Worm (Caenorhabditis elegans) whole organism, L1 larva: Measurements from ENCODE around the gene irg-2.

ENCODE experiments used
- C04F5.9 ChIP-seq: sonication (generic microtip); optimal IDR thresholded peaks from 2 replicates; lab custom pipeline; 2016; ENCODE audit warnings: missing genetic modification characterization, missing compliant biosample characterization
- C16A3.4 ChIP-seq: fragments of 150-350 bp; optimal IDR thresholded peaks from 2 replicates; lab custom pipeline; 2014; ENCODE audit warnings: missing biosample characterization, missing genetic modification characterization
- C34B4.2 ChIP-seq: sonication (generic microtip); optimal IDR thresholded peaks from 2 replicates; lab custom pipeline; 2017; ENCODE audit warnings: mild to moderate bottlenecking, missing genetic modification characterization, missing compliant biosample characterization
- F16B12.6 ChIP-seq: fragments of 150-350 bp; optimal IDR thresholded peaks from 2 replicates; lab custom pipeline; 2014; ENCODE audit warnings: missing biosample characterization, missing genetic modification characterization
- aha-1 ChIP-seq: fragments of 150-350 bp; optimal IDR thresholded peaks from 2 replicates; lab custom pipeline; 2014; ENCODE audit warnings: missing biosample characterization, missing genetic modification characterization
- ama-1 ChIP-seq: fragments of 150-350 bp; optimal IDR thresholded peaks from 2 replicates; lab custom pipeline; 2014
- ceh-8 ChIP-seq: fragments of 200-800 bp; sonication (Bioruptor generic); optimal IDR thresholded peaks from 2 replicates; lab custom pipeline; 2018; ENCODE audit warnings: mild to moderate bottlenecking, missing genetic modification characterization, moderate library complexity, missing compliant biosample characterization
- ceh-90 ChIP-seq: sonication (generic microtip); optimal IDR thresholded peaks from 2 replicates; lab custom pipeline; 2016; ENCODE audit warnings: missing genetic modification characterization, missing compliant biosample characterization
- dpl-1 ChIP-seq, 3 experiments: fragments of 150-350 bp in 2 of 3; sonication (generic microtip) in 1 of 3; optimal IDR thresholded peaks; 2 replicates each; lab custom pipeline; 2014 to 2017; ENCODE audit warnings: missing biosample characterization in 3 of 3, missing genetic modification characterization in 3 of 3, missing genetic modification reagents in 3 of 3
- efl-1 ChIP-seq, 4 experiments: fragments of 150-350 bp; optimal IDR thresholded peaks in 3 of 4; peaks in 1 of 4; 1 replicate in 1 of 4; 2 replicates in 3 of 4; lab custom pipeline; 2014; ENCODE audit warnings: missing biosample characterization in 2 of 4, missing genetic modification characterization in 2 of 4, missing genetic modification reagents in 2 of 4
- elt-3 ChIP-seq, 6 experiments: fragments of 150-350 bp in 1 of 6; sonication (generic microtip); optimal IDR thresholded peaks; 2 replicates each; lab custom pipeline; 2017 to 2018; ENCODE audit warnings: missing biosample characterization in 6 of 6, missing genetic modification characterization in 6 of 6, inconsistent platforms in 1 of 6
- fkh-8 ChIP-seq: sonication (generic microtip); optimal IDR thresholded peaks from 2 replicates; lab custom pipeline; 2016; ENCODE audit warnings: mild to moderate bottlenecking, missing genetic modification characterization, missing compliant biosample characterization
- grh-1 ChIP-seq: fragments of 200-800 bp; sonication (Bioruptor generic); IDR thresholded peaks from 2 replicates; pipeline ENCODE4 v1.3.6; 2022; ENCODE audit warnings: missing genetic modification reagents, missing genetic modification characterization, missing compliant biosample characterization
- hlh-4 ChIP-seq: sonication (generic microtip); optimal IDR thresholded peaks from 2 replicates; lab custom pipeline; 2016; ENCODE audit warnings: mild to moderate bottlenecking, missing genetic modification characterization, missing compliant biosample characterization
- hpl-2 ChIP-seq: fragments of 150-350 bp; optimal IDR thresholded peaks from 2 replicates; lab custom pipeline; 2014; ENCODE audit warnings: missing biosample characterization, missing genetic modification reagents, missing genetic modification characterization
- isw-1 ChIP-seq: fragments of 200-800 bp; sonication (Bioruptor generic); IDR thresholded peaks from 2 replicates; pipeline ENCODE4 v1.3.6; 2022; ENCODE audit warnings: missing genetic modification characterization, missing compliant biosample characterization
- lin-35 ChIP-seq, 2 experiments: fragments of 150-350 bp; optimal IDR thresholded peaks; 2 replicates each; lab custom pipeline; 2014; ENCODE audit warnings: missing biosample characterization in 2 of 2, missing genetic modification characterization in 2 of 2, missing genetic modification reagents in 2 of 2
- lir-3 ChIP-seq: sonication (generic microtip); optimal IDR thresholded peaks from 2 replicates; lab custom pipeline; 2016; ENCODE audit warnings: mild to moderate bottlenecking, missing genetic modification characterization, moderate library complexity, missing compliant biosample characterization; ENCODE audit not compliant: poor library complexity
- lsy-2 ChIP-seq, 2 experiments: fragments of 150-350 bp; optimal IDR thresholded peaks; 2 replicates each; lab custom pipeline; 2014; ENCODE audit warnings: missing biosample characterization in 2 of 2, missing genetic modification characterization in 2 of 2
- mef-2 ChIP-seq: fragments of 150-350 bp; optimal IDR thresholded peaks from 2 replicates; lab custom pipeline; 2014; ENCODE audit warnings: missing biosample characterization, missing genetic modification characterization
- nhr-20 ChIP-seq: sonication (generic microtip); optimal IDR thresholded peaks from 2 replicates; lab custom pipeline; 2016; ENCODE audit warnings: mild to moderate bottlenecking, missing genetic modification characterization, missing compliant biosample characterization
- nhr-237 ChIP-seq: fragments of 150-350 bp; optimal IDR thresholded peaks from 2 replicates; lab custom pipeline; 2014; ENCODE audit warnings: missing biosample characterization, missing genetic modification characterization
- nhr-47 ChIP-seq: sonication (generic microtip); optimal IDR thresholded peaks from 2 replicates; lab custom pipeline; 2016; ENCODE audit warnings: mild to moderate bottlenecking, missing genetic modification characterization, moderate library complexity, missing compliant biosample characterization
- nhr-71 ChIP-seq: sonication (generic microtip); optimal IDR thresholded peaks from 2 replicates; lab custom pipeline; 2016; ENCODE audit warnings: mild to moderate bottlenecking, missing genetic modification characterization, moderate library complexity, missing compliant biosample characterization
- nhr-85 ChIP-seq: sonication (generic microtip); peaks from one replicate; lab custom pipeline; 2016; ENCODE audit warnings: missing genetic modification characterization, inconsistent platforms, missing compliant biosample characterization
- nhr-90 ChIP-seq: sonication (generic microtip); optimal IDR thresholded peaks from 2 replicates; lab custom pipeline; 2016; ENCODE audit warnings: mild to moderate bottlenecking, missing genetic modification characterization, missing compliant biosample characterization; ENCODE audit not compliant: poor library complexity
- pag-3 ChIP-seq: sonication (generic microtip); optimal IDR thresholded peaks from 2 replicates; lab custom pipeline; 2017; ENCODE audit warnings: missing genetic modification characterization, mild to moderate bottlenecking, missing compliant biosample characterization, antibody characterized with exemption, borderline replicate concordance; ENCODE audit not compliant: insufficient read depth
- pax-3 ChIP-seq: fragments of 200-800 bp; sonication (Bioruptor generic); optimal IDR thresholded peaks from 2 replicates; lab custom pipeline; 2018; ENCODE audit warnings: mild to moderate bottlenecking, missing genetic modification characterization, moderate library complexity, missing compliant biosample characterization
- skn-1 ChIP-seq: fragments of 150-350 bp; optimal IDR thresholded peaks from 2 replicates; lab custom pipeline; 2014; ENCODE audit warnings: missing biosample characterization, missing genetic modification characterization
- sup-37 ChIP-seq: fragments of 200-800 bp; sonication (Bioruptor generic); optimal IDR thresholded peaks from 2 replicates; lab custom pipeline; 2018; ENCODE audit warnings: mild to moderate bottlenecking, missing genetic modification characterization, missing compliant biosample characterization
- tbx-2 ChIP-seq: sonication (generic microtip); optimal IDR thresholded peaks from 2 replicates; lab custom pipeline; 2016; ENCODE audit warnings: missing genetic modification characterization, missing compliant biosample characterization
- zag-1 ChIP-seq: fragments of 150-350 bp; optimal IDR thresholded peaks from 2 replicates; lab custom pipeline; 2014; ENCODE audit warnings: missing biosample characterization, missing genetic modification characterization
- zip-4 ChIP-seq: fragments of 200-800 bp; sonication (Bioruptor generic); optimal IDR thresholded peaks from 2 replicates; lab custom pipeline; 2018; ENCODE audit warnings: mild to moderate bottlenecking, missing genetic modification characterization, moderate library complexity, missing compliant biosample characterization
- ztf-11 ChIP-seq, 2 experiments: sonication (generic microtip); optimal IDR thresholded peaks; 2 replicates each; lab custom pipeline; 2016 to 2017; ENCODE audit warnings: missing genetic modification characterization in 2 of 2, missing biosample characterization in 1 of 2, missing compliant biosample characterization in 1 of 2
- ztf-4 ChIP-seq: fragments of 150-350 bp; optimal IDR thresholded peaks from 2 replicates; lab custom pipeline; 2014; ENCODE audit warnings: missing biosample characterization, missing genetic modification characterization

irg-2 gene

ce11 chrV:4041853-4042424 is at the start of gene irg-2, which contains the start of gene C49G7.10:
irg-2 (plus strand) TSS chrV:4042181.
C49G7.10 (minus strand) TSS chrV:4042021.
- TF ChIP-seq fkh-8 (tag; lab: Kevin White, UChicago) (peak; percentile 46), pag-3 (no peak), dpl-1 (GFP tag; optimal IDR thresholded peaks at IDR 0.05; lab: Kevin White, UChicago) (no peak), lsy-2 (tag; optimal IDR thresholded peaks at IDR 0.05; lab: Kevin White, UChicago) (peak in 1 of 2 experiments; percentile 35), lir-3 (tag; lab: Kevin White, UChicago) (no peak), zag-1 (peak; percentile 7), skn-1 (tag; lab: Kevin White, UChicago) (peak; percentile 20), C34B4.2 (tag; lab: Kevin White, UChicago) (no peak), F16B12.6 (tag; lab: Kevin White, UChicago) (no peak), efl-1 (optimal IDR thresholded peaks at IDR 0.05; lab: Kevin White, UChicago) (peak in 1 of 2 experiments; percentile 1), efl-1 (GFP tag; optimal IDR thresholded peaks at IDR 0.05 in 1 of 2; lab: Kevin White, UChicago) (peak; percentile 20 to 90), hpl-2 (GFP tag; lab: Kevin White, UChicago) (no peak), nhr-71 (tag; lab: Kevin White, UChicago) (peak; percentile 57), mef-2 (tag; lab: Kevin White, UChicago) (no peak), sup-37 (no peak), C16A3.4 (tag; lab: Kevin White, UChicago) (no peak), zip-4 (GFP tag; lab: Kevin White, UChicago) (peak; percentile 99), isw-1 (GFP tag; lab: Robert Waterston, UW) (0 out of 2 replicates have a peak, but pooled peaks have one; percentile 3), ztf-11 (tag; optimal IDR thresholded peaks at IDR 0.05; lab: Kevin White, UChicago) (no peak), nhr-237 (peak; percentile 10), ceh-8 (GFP tag; lab: Kevin White, UChicago) (no peak), ceh-90 (peak; percentile 19), ztf-4 (no peak), nhr-47 (tag; lab: Kevin White, UChicago) (peak; percentile 27), aha-1 (tag; lab: Kevin White, UChicago) (no peak), tbx-2 (no peak), pax-3 (tag; lab: Kevin White, UChicago) (no peak), ama-1 (lab: Kevin White, UChicago) (no peak)

- no peak for TF ChIP-seq ceh-90
- peak; percentile 86 for TF ChIP-seq nhr-85
- peak; percentile 2 for TF ChIP-seq nhr-90 (tag; lab: Kevin White, UChicago)
- peak in 1 of 2 experiments; percentile 48 for TF ChIP-seq lin-35 (GFP tag; optimal IDR thresholded peaks at IDR 0.05; lab: Kevin White, UChicago)
- peak; percentile 58 for TF ChIP-seq grh-1 (GFP tag; lab: Robert Waterston, UW)
- no peak for TF ChIP-seq efl-1 (optimal IDR thresholded peaks at IDR 0.05; lab: Kevin White, UChicago)
- TF ChIP-seq efl-1 (GFP tag; optimal IDR thresholded peaks at IDR 0.05 in 1 of 2; lab: Kevin White, UChicago), result peak in 1 of 2 experiments; percentile 56
- TF ChIP-seq nhr-71 (tag; lab: Kevin White, UChicago), result peak; percentile 47
- peak in 1 of 6 experiments; percentile 37 for TF ChIP-seq elt-3 (tag; optimal IDR thresholded peaks at IDR 0.05; lab: Kevin White, UChicago)
- TF ChIP-seq nhr-20 (tag; lab: Kevin White, UChicago), result peak; percentile 56
- TF ChIP-seq C16A3.4 (tag; lab: Kevin White, UChicago), result no peak
- TF ChIP-seq hlh-4 (tag; lab: Kevin White, UChicago), result no peak
- peak; percentile 21 for TF ChIP-seq tbx-2
These were observed 49.6 kb upstream of the irg-2 start for ce11 chrV:3992334-3992733.

- TF ChIP-seq efl-1 (optimal IDR thresholded peaks at IDR 0.05; lab: Kevin White, UChicago) (no peak), efl-1 (GFP tag; optimal IDR thresholded peaks at IDR 0.05 in 1 of 2; lab: Kevin White, UChicago) (peak in 1 of 2 experiments; percentile 87), C04F5.9 (tag; lab: Kevin White, UChicago) (no peak), fkh-8 (tag; lab: Kevin White, UChicago) (no peak)
These were observed 47.9 kb upstream of the irg-2 start, which contains the start of gene K09D9.9 for ce11 chrV:3994048-3994447. K09D9.9 (minus strand) TSS chrV:3994148.
